Worm (Caenorhabditis elegans): ENCODE data around the gene F56H9.2.
A peak's percentile ranks its signal among the peaks of the same experiment; 100 is the strongest.

Gene F56H9.2

DNA sequence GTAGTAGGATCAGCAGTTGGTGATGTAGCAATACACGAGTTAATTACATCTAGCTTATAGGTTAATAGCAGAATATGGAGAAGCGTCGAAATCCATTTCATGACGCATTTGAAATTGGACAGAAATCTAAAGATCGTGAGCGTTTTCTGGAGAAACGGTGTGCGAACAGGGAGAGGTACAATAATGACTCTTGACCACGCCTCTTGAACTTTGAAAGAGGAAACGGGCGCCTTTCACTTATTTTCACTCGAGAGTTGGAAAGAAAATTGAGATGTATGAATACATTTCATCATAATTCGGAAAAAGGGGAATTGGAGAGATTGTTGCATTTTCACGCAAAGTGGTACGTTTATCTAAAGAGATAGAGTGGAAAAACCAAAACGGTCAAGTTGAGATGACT lies 7.7 kb upstream of the F56H9.2 start, which contains the start of gene F56H9.6:
F56H9.6 (minus strand) TSS at position 101 of the 400 bp plus-strand sequence.
- no peak for TF ChIP-seq hmg-11 (tag; optimal IDR thresholded peaks at IDR 0.05)
- no peak for TF ChIP-seq tbx-2 (tag; optimal IDR thresholded peaks at IDR 0.05)
- no peak for TF ChIP-seq nhr-28 (tag; optimal IDR thresholded peaks at IDR 0.05)
- no peak for TF ChIP-seq nhr-23 (tag; optimal IDR thresholded peaks at IDR 0.05)
- TF ChIP-seq fkh-10 (GFP tag; optimal IDR thresholded peaks at IDR 0.05), result no peak
- no peak for TF ChIP-seq pqm-1 (tag; optimal IDR thresholded peaks at IDR 0.05)
- no peak for TF ChIP-seq aly-2 (tag; optimal IDR thresholded peaks at IDR 0.05)
- no peak for TF ChIP-seq zag-1 (tag; optimal IDR thresholded peaks at IDR 0.05)
- no peak for TF ChIP-seq nhr-25 (tag; optimal IDR thresholded peaks at IDR 0.05)
- no peak for TF ChIP-seq ceh-28 (tag; optimal IDR thresholded peaks at IDR 0.05)
- TF ChIP-seq unc-39 (tag; optimal IDR thresholded peaks at IDR 0.05), result no peak
- TF ChIP-seq nhr-76 (tag; optimal IDR thresholded peaks at IDR 0.05), result no peak
- TF ChIP-seq fos-1 (tag; optimal IDR thresholded peaks at IDR 0.05), result no peak
- TF ChIP-seq nhr-12 (tag; optimal IDR thresholded peaks at IDR 0.05), result no peak
- TF ChIP-seq nhr-11 (tag; optimal IDR thresholded peaks at IDR 0.05), result no peak
- TF ChIP-seq nhr-77 (tag; optimal IDR thresholded peaks at IDR 0.05), result no peak
- TF ChIP-seq R02D3.7 (tag; optimal IDR thresholded peaks at IDR 0.05), result no peak
- no peak for TF ChIP-seq elt-3 (tag; optimal IDR thresholded peaks at IDR 0.05)
- TF ChIP-seq mml-1 (tag; optimal IDR thresholded peaks at IDR 0.05), result no peak
- no peak for TF ChIP-seq nhr-67 (tag; optimal IDR thresholded peaks at IDR 0.05)

DNA sequence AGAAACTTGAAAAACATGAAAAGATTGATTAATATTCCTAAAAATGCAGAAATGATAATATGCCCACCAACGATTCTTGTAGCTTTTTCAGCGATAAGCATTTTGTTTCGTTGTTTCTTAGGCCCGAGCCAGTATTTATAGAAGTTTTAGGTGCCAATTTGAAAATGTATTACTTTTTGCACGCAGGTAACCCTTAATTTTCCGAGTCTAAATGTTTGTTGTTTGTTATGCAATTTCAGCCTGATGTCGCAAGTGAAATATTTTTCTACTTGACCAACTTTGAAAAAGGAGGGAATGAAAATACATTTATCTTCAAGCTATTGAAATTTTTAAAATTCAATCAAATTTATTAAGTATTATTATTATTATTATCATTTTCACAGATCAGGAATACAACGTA lies 5.4 kb upstream of the F56H9.2 start, which contains the start of gene srx-113:
srx-113 (minus strand) TSS at position 101 of the 400 bp plus-strand sequence.
- no peak for TF ChIP-seq ceh-28 (tag; optimal IDR thresholded peaks at IDR 0.05)
- no peak for TF ChIP-seq nhr-12 (tag; optimal IDR thresholded peaks at IDR 0.05)
- TF ChIP-seq egl-27 (tag; optimal IDR thresholded peaks at IDR 0.05), result no peak
- no peak for TF ChIP-seq snpc-4 (tag; optimal IDR thresholded peaks at IDR 0.05)
- TF ChIP-seq aly-2 (tag; optimal IDR thresholded peaks at IDR 0.05), result no peak
- TF ChIP-seq fkh-2 (tag; optimal IDR thresholded peaks at IDR 0.05), result no peak
- TF ChIP-seq tbx-2 (tag; optimal IDR thresholded peaks at IDR 0.05), result no peak
- no peak for TF ChIP-seq pha-4 (tag; optimal IDR thresholded peaks at IDR 0.05)
- no peak for TF ChIP-seq elt-2 (tag; optimal IDR thresholded peaks at IDR 0.05)
- TF ChIP-seq nhr-237 (tag; optimal IDR thresholded peaks at IDR 0.05), result no peak
- no peak for TF ChIP-seq elt-3 (tag; optimal IDR thresholded peaks at IDR 0.05)
- no peak for TF ChIP-seq nhr-11 (tag; optimal IDR thresholded peaks at IDR 0.05)
- TF ChIP-seq nhr-23 (tag; optimal IDR thresholded peaks at IDR 0.05), result no peak
- TF ChIP-seq sea-2 (GFP tag; optimal IDR thresholded peaks at IDR 0.05), result no peak
- no peak for TF ChIP-seq nhr-77 (tag; optimal IDR thresholded peaks at IDR 0.05)
- TF ChIP-seq nfya-1 (tag; optimal IDR thresholded peaks at IDR 0.05; ENCODE audit: insufficient read depth), result no peak

DNA sequence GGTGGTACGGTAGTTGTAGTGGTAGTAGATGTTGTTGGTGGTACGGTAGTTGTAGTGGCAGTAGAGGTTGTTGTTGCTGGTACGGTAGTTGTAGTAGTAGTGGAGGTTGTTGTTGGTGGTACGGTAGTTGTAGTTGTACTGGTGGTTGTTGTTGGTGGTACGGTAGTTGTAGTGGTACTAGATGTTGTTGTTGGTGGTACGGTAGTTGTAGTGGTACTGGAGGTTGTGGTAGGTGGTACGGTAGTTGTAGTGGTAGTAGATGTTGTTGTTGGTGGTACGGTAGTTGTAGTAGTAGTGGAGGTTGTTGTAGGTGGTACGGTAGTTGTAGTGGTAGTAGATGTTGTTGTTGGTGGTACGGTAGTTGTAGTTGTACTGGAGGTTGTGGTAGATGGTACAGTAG lies 4.4 kb upstream of the F56H9.2 start:
- TF ChIP-seq unc-39 (tag; optimal IDR thresholded peaks at IDR 0.05), result no peak
- no peak for TF ChIP-seq sea-2 (GFP tag; optimal IDR thresholded peaks at IDR 0.05)
- TF ChIP-seq egl-27 (tag; optimal IDR thresholded peaks at IDR 0.05), result no peak
- TF ChIP-seq nhr-43 (tag; optimal IDR thresholded peaks at IDR 0.05; ENCODE audit: poor library complexity, severe bottlenecking), result no peak
- TF ChIP-seq snpc-4 (tag; optimal IDR thresholded peaks at IDR 0.05), result no peak
- TF ChIP-seq unc-62 (GFP tag; optimal IDR thresholded peaks at IDR 0.05), result no peak
- no peak for TF ChIP-seq ztf-4 (tag; optimal IDR thresholded peaks at IDR 0.05)
- no peak for TF ChIP-seq tbx-2 (tag; optimal IDR thresholded peaks at IDR 0.05)
- no peak for TF ChIP-seq lin-39 (tag; optimal IDR thresholded peaks at IDR 0.05)
- no peak for TF ChIP-seq nfya-1 (tag; optimal IDR thresholded peaks at IDR 0.05; ENCODE audit: insufficient read depth)
- no peak for TF ChIP-seq pqm-1 (tag; optimal IDR thresholded peaks at IDR 0.05)
- TF ChIP-seq elt-2 (tag; optimal IDR thresholded peaks at IDR 0.05), result no peak

DNA sequence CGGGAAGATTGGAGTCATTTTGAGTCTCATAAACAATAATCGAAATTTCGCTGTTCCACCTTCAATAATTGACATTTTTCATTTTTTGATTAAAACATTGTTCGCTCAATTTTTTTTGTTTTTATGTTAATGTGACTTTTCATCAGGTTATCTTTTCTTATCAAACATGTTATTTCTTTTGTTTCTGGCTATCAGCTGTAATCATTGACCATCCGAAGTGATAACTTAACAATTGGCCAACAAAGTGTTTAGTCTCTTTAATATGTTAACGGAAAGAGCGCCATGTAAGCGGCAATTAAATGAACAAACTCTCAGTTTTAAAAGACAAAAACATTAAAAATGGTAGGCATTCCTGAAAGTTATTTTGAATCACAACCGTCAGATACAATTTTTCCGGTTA lies 3.4 kb upstream of the F56H9.2 start:
- TF ChIP-seq hmg-11 (tag; optimal IDR thresholded peaks at IDR 0.05) (no peak), pqm-1 (tag; optimal IDR thresholded peaks at IDR 0.05) (peak; percentile 52), elt-2 (tag; optimal IDR thresholded peaks at IDR 0.05) (peak; percentile 77)

DNA sequence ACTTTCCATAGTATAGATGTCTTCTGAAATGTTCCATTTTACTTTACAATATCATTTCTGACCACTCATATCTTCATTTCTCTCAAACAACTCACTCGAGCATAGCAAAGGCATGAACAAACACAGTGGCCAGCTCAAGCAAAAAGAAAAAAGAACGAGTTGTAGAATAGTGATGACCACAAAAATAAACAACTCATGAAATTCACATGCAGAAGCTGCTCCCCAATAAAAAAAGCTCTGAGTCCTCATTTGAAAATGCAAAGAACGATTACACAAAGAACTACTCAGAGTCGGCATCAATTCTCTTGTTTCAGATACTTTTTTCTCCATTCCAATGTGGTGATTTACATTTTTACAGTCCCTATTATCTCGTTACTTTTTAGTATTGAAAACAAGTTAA lies 2.7 kb upstream of the F56H9.2 start:
- no peak for TF ChIP-seq elt-1 (tag; optimal IDR thresholded peaks at IDR 0.05)
- no peak for TF ChIP-seq nhr-11 (tag; optimal IDR thresholded peaks at IDR 0.05)
- no peak for TF ChIP-seq tbx-2 (tag; optimal IDR thresholded peaks at IDR 0.05)
- TF ChIP-seq mdl-1 (tag; optimal IDR thresholded peaks at IDR 0.05), result no peak
- no peak for TF ChIP-seq ceh-9 (tag; optimal IDR thresholded peaks at IDR 0.05)
- no peak for TF ChIP-seq egl-27 (tag; optimal IDR thresholded peaks at IDR 0.05)
- TF ChIP-seq nhr-76 (tag; optimal IDR thresholded peaks at IDR 0.05), result no peak
- TF ChIP-seq hmg-11 (tag; optimal IDR thresholded peaks at IDR 0.05), result no peak
- TF ChIP-seq lsy-12 (tag; optimal IDR thresholded peaks at IDR 0.05), result no peak
- no peak for TF ChIP-seq fos-1 (tag; optimal IDR thresholded peaks at IDR 0.05)
- TF ChIP-seq fkh-2 (tag; optimal IDR thresholded peaks at IDR 0.05), result no peak
- peak; percentile 32 for TF ChIP-seq egl-5 (tag; optimal IDR thresholded peaks at IDR 0.05)
- TF ChIP-seq daf-12 (tag; optimal IDR thresholded peaks at IDR 0.05), result no peak
- TF ChIP-seq elt-3 (tag; optimal IDR thresholded peaks at IDR 0.05), result no peak
- no peak for TF ChIP-seq nhr-23 (tag; optimal IDR thresholded peaks at IDR 0.05)
- peak; percentile 76 for TF ChIP-seq mml-1 (tag; optimal IDR thresholded peaks at IDR 0.05)
